Worm (Caenorhabditis elegans): Measurements from ENCODE around the gene F42H10.3.

- TF ChIP-seq ets-7 (tag; optimal IDR thresholded peaks at IDR 0.05) (no peak), ama-1 (optimal IDR thresholded peaks at IDR 0.05) (no peak), hmbx-1 (tag; optimal IDR thresholded peaks at IDR 0.05) (no peak), scrt-1 (GFP tag; IDR thresholded peaks at IDR 0.05) (no peak), sea-1 (GFP tag; conservative IDR thresholded peaks at IDR 0.05) (no peak), ceh-13 (GFP tag; optimal IDR thresholded peaks at IDR 0.05) (no peak)
These were observed 25.9 kb downstream of the F42H10.3 start for ce11 chrIII:8509644-8510393.
